Fruit fly (Drosophila melanogaster): ENCODE data around the gene Wdr81.
A peak's percentile ranks its signal among the peaks of the same experiment; 100 is the strongest.

Gene Wdr81

dm6 chr2L:12010100-12010876, 10.5 kb downstream of the Wdr81 start (continued):
- TF ChIP-seq schlank (tag; optimal IDR thresholded peaks at IDR 0.05) (no peak), Hey (tag; optimal IDR thresholded peaks at IDR 0.05) (peak; percentile 34), CG12391 (tag; optimal IDR thresholded peaks at IDR 0.05) (peak; percentile 0), lola (GFP tag; optimal IDR thresholded peaks at IDR 0.05) (no peak), grn (GFP tag; optimal IDR thresholded peaks at IDR 0.05) (peak; percentile 65), tna (GFP tag; IDR thresholded peaks at IDR 0.05; ENCODE audit: partially characterized antibody) (no peak), CG18011 (GFP tag; optimal IDR thresholded peaks at IDR 0.05) (no peak), knrl (GFP tag; IDR thresholded peaks at IDR 0.05; ENCODE audit: partially characterized antibody) (no peak), CG12155 (GFP tag; optimal IDR thresholded peaks at IDR 0.05) (peak; percentile 82), CG4424 (GFP tag; optimal IDR thresholded peaks at IDR 0.05) (no peak), CTCF (GFP tag; optimal IDR thresholded peaks at IDR 0.05) (peak; percentile 18), ham (GFP tag; IDR thresholded peaks at IDR 0.05) (no peak), D19B (GFP tag; optimal IDR thresholded peaks at IDR 0.05) (no peak), CG8290 (GFP tag; optimal IDR thresholded peaks at IDR 0.05) (no peak), CG8290 (tag; optimal IDR thresholded peaks at IDR 0.05) (peak; percentile 20 to 77), CG10321 (GFP tag; IDR thresholded peaks at IDR 0.05) (no peak), Fer1 (GFP tag; optimal IDR thresholded peaks at IDR 0.05) (peak; percentile 60), CG34376 (GFP tag; optimal IDR thresholded peaks at IDR 0.05) (peak; percentile 98), ttk (GFP tag; IDR thresholded peaks at IDR 0.05) (no peak), nau (GFP tag; optimal IDR thresholded peaks at IDR 0.05) (peak; percentile 18), ac (GFP tag; optimal IDR thresholded peaks at IDR 0.05) (peak; percentile 14), sqz (GFP tag; optimal IDR thresholded peaks at IDR 0.05) (peak; percentile 50), Sry-β (GFP tag; optimal IDR thresholded peaks at IDR 0.05) (peak; percentile 36), crc (GFP tag; optimal IDR thresholded peaks at IDR 0.05) (no peak), odd (GFP tag; optimal IDR thresholded peaks at IDR 0.05) (peak; percentile 74), CG9609 (GFP tag; optimal IDR thresholded peaks at IDR 0.05) (no peak), stwl (tag; optimal IDR thresholded peaks at IDR 0.05) (peak; percentile 7), gro (GFP tag; optimal IDR thresholded peaks at IDR 0.05) (peak; percentile 53), bbx (GFP tag; IDR thresholded peaks at IDR 0.05; ENCODE audit: partially characterized antibody) (no peak), eve (GFP tag; optimal IDR thresholded peaks at IDR 0.05) (no peak), CG2116 (GFP tag; optimal IDR thresholded peaks at IDR 0.05) (no peak), pb (GFP tag; optimal IDR thresholded peaks at IDR 0.05) (peak; percentile 18), ERR (GFP tag; optimal IDR thresholded peaks at IDR 0.05) (peak; percentile 21), CG31224 (GFP tag; IDR thresholded peaks at IDR 0.05) (no peak), chif (GFP tag; optimal IDR thresholded peaks at IDR 0.05) (no peak), sens-2 (GFP tag; IDR thresholded peaks at IDR 0.05) (no peak), cad (GFP tag; optimal IDR thresholded peaks at IDR 0.05) (no peak), Max (GFP tag; optimal IDR thresholded peaks at IDR 0.05) (no peak), Hr39 (optimal IDR thresholded peaks at IDR 0.05) (no peak), GATAe (GFP tag; conservative IDR thresholded peaks at IDR 0.05) (no peak), CG10209 (GFP tag; optimal IDR thresholded peaks at IDR 0.05) (no peak), CG6813 (GFP tag; optimal IDR thresholded peaks at IDR 0.05) (no peak), CG13624 (GFP tag; optimal IDR thresholded peaks at IDR 0.05) (peak; percentile 41), sna (GFP tag; IDR thresholded peaks at IDR 0.05; ENCODE audit: partially characterized antibody) (no peak), lab (GFP tag; optimal IDR thresholded peaks at IDR 0.05) (peak; percentile 45), kni (GFP tag; optimal IDR thresholded peaks at IDR 0.05) (peak; percentile 100), bcd (GFP tag; optimal IDR thresholded peaks at IDR 0.05) (peak; percentile 44), CG15601 (tag; optimal IDR thresholded peaks at IDR 0.05) (peak; percentile 100), CG2129 (GFP tag; IDR thresholded peaks at IDR 0.05; ENCODE audit: partially characterized antibody) (no peak), cwo (GFP tag; optimal IDR thresholded peaks at IDR 0.05) (peak; percentile 84)
